Worm (Caenorhabditis elegans): ENCODE data around the gene F35C11.6.

Gene F35C11.6

ce11 chrII:8267679-8268078 is 8.7 kb upstream of the F35C11.6 start:
- TF ChIP-seq rec-8 (tag; optimal IDR thresholded peaks at IDR 0.05), result no peak
- 0 out of 2 replicates have a peak, but pooled peaks have one; percentile 64 for TF ChIP-seq lin-26 (GFP tag; IDR thresholded peaks at IDR 0.05)

ce11 chrII:8266559-8266958 is 7.6 kb upstream of the F35C11.6 start:
- no peak for TF ChIP-seq lag-1 (GFP tag; IDR thresholded peaks at IDR 0.05)
- no peak for TF ChIP-seq let-607 (tag; optimal IDR thresholded peaks at IDR 0.05)
- TF ChIP-seq C17E4.6 (GFP tag; IDR thresholded peaks at IDR 0.05), result no peak
- peak; percentile 44; the same call in 1 of the 2 replicates for TF ChIP-seq dox-1 (GFP tag; IDR thresholded peaks at IDR 0.05)
- peak; percentile 79 for TF ChIP-seq nhr-80 (tag; optimal IDR thresholded peaks at IDR 0.05)
- TF ChIP-seq T26A5.8 (tag; optimal IDR thresholded peaks at IDR 0.05), result no peak

- no peak for TF ChIP-seq somi-1 (GFP tag; optimal IDR thresholded peaks at IDR 0.05)
- TF ChIP-seq lin-35 (GFP tag; optimal IDR thresholded peaks at IDR 0.05), result no peak
These were observed 5.7 kb upstream of the F35C11.6 start, which contains the start of gene srdh-1 for ce11 chrII:8264619-8265018. Gene srdh-1, plus strand, starts transcription at chrII:8264661.

ce11 chrII:8263562-8263961 is 4.6 kb upstream of the F35C11.6 start:
- peak; percentile 47 for TF ChIP-seq nhr-80 (tag; optimal IDR thresholded peaks at IDR 0.05)
- TF ChIP-seq snpc-3.4 (tag; optimal IDR thresholded peaks at IDR 0.05), result no peak
- peak; percentile 30 for TF ChIP-seq ztf-26 (tag; optimal IDR thresholded peaks at IDR 0.05)

- peak; percentile 66 for TF ChIP-seq ztf-26 (tag; optimal IDR thresholded peaks at IDR 0.05)
- no peak for TF ChIP-seq atf-7 (tag; optimal IDR thresholded peaks at IDR 0.05)
- TF ChIP-seq lin-26 (GFP tag; IDR thresholded peaks at IDR 0.05), result peak; percentile 28; the same call in 1 of the 2 replicates
- 0 out of 2 replicates have a peak, but pooled peaks have one; percentile 53 for TF ChIP-seq hsf-1 (GFP tag; IDR thresholded peaks at IDR 0.05)
- no peak for TF ChIP-seq madf-8 (GFP tag; conservative IDR thresholded peaks at IDR 0.05)
- peak; percentile 52 for TF ChIP-seq somi-1 (GFP tag; optimal IDR thresholded peaks at IDR 0.05)
- 0 out of 2 replicates have a peak, but pooled peaks have one; percentile 17 for TF ChIP-seq C06A6.2 (GFP tag; conservative IDR thresholded peaks at IDR 0.05)
These were observed 736 bp upstream of the F35C11.6 start for ce11 chrII:8259674-8260073.

- TF ChIP-seq ets-4 (GFP tag; optimal IDR thresholded peaks at IDR 0.05) (no peak), ccch-3 (GFP tag; optimal IDR thresholded peaks at IDR 0.05) (no peak), ztf-26 (tag; optimal IDR thresholded peaks at IDR 0.05) (no peak), madf-10 (tag; optimal IDR thresholded peaks at IDR 0.05) (no peak), nhr-27 (tag; optimal IDR thresholded peaks at IDR 0.05) (no peak)
These were observed 2.9 kb downstream of the F35C11.6 start, which contains the start of gene F35C11.7 for ce11 chrII:8256013-8256412. Gene F35C11.7, plus strand, starts transcription at chrII:8256313.

- no peak for TF ChIP-seq F55B11.4 (tag; optimal IDR thresholded peaks at IDR 0.05; ENCODE audit: borderline replicate concordance, insufficient read depth)
- no peak for TF ChIP-seq attf-5 (GFP tag; optimal IDR thresholded peaks at IDR 0.05)
- TF ChIP-seq fkh-3 (tag; optimal IDR thresholded peaks at IDR 0.05), result no peak
- TF ChIP-seq ets-4 (GFP tag; optimal IDR thresholded peaks at IDR 0.05), result no peak
- no peak for TF ChIP-seq pbrm-1 (GFP tag; IDR thresholded peaks at IDR 0.05)
- no peak for TF ChIP-seq nhr-179 (tag; optimal IDR thresholded peaks at IDR 0.05)
- TF ChIP-seq aptf-2 (GFP tag; conservative IDR thresholded peaks at IDR 0.05), result no peak
- peak; percentile 48 for TF ChIP-seq lin-54 (GFP tag; optimal IDR thresholded peaks at IDR 0.05)
- TF ChIP-seq let-607 (tag; optimal IDR thresholded peaks at IDR 0.05), result no peak
- no peak for TF ChIP-seq hlh-12 (tag; optimal IDR thresholded peaks at IDR 0.05)
- TF ChIP-seq K11D2.4 (GFP tag; IDR thresholded peaks at IDR 0.05), result no peak
- peak; percentile 86 for TF ChIP-seq efl-1 (GFP tag; optimal IDR thresholded peaks at IDR 0.05)
- no peak for TF ChIP-seq unc-130 (GFP tag; optimal IDR thresholded peaks at IDR 0.05)
- TF ChIP-seq rpc-1 (optimal IDR thresholded peaks at IDR 0.05), result no peak
- TF ChIP-seq rpc-1 (tag; optimal IDR thresholded peaks at IDR 0.05), result no peak
- TF ChIP-seq lin-40 (tag; optimal IDR thresholded peaks at IDR 0.05), result no peak
- no peak for TF ChIP-seq ztf-22 (GFP tag; optimal IDR thresholded peaks at IDR 0.05)
- peak; percentile 29 for TF ChIP-seq snpc-3.4 (tag; optimal IDR thresholded peaks at IDR 0.05)
- no peak for TF ChIP-seq let-526 (GFP tag; IDR thresholded peaks at IDR 0.05)
- no peak for TF ChIP-seq bed-2 (GFP tag; IDR thresholded peaks at IDR 0.05)
These were observed 5.7 kb downstream of the F35C11.6 start, which contains the start of gene F35C11.5 for ce11 chrII:8253160-8253793. Gene F35C11.5, plus strand, starts transcription at chrII:8253743.

Data from whole organism, young adult.